Worm (Caenorhabditis elegans): ENCODE measurements around the gene sprr-3.
A peak's percentile ranks its signal among the peaks of the same experiment; 100 is the strongest.

The sprr-3 gene

DNA sequence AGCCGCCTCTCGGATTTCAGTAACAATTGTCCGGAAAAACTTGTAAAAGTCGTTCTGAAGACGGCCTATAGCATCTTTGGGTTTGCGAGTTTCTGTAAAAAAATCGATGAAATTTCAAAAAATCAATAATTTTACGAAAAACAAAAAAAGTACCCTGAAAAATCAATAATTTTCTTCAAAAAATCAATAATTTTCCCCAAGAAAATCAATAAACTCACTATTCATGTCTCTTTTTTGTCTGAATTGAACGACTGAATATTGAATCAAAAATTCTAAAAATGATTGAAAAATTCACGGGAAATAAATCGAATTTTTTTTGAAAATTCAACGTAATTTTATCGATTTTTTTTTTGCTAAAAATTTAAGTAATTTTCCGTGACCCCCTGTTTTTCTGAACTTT, 9.3 kb downstream of the sprr-3 start, which contains the start of gene Y69A2AR.23:
TSS of gene Y69A2AR.23 (minus strand) at position 267 of the 400 bp plus-strand sequence.
- TF ChIP-seq hsf-1 (GFP tag; IDR thresholded peaks at IDR 0.05) (no peak), B0035.1 (tag; optimal IDR thresholded peaks at IDR 0.05) (no peak), him-1 (tag; optimal IDR thresholded peaks at IDR 0.05) (no peak), hlh-26 (GFP tag; conservative IDR thresholded peaks at IDR 0.05) (no peak), lsl-1 (GFP tag; optimal IDR thresholded peaks at IDR 0.05) (no peak), T26A5.8 (tag; optimal IDR thresholded peaks at IDR 0.05) (no peak), sea-2 (GFP tag; IDR thresholded peaks at IDR 0.05) (no peak), Y79H2A.3 (GFP tag; conservative IDR thresholded peaks at IDR 0.05) (no peak), athp-1 (tag; optimal IDR thresholded peaks at IDR 0.05) (no peak), F37B4.10 (GFP tag; IDR thresholded peaks at IDR 0.05) (no peak), rec-8 (tag; optimal IDR thresholded peaks at IDR 0.05) (no peak), dpff-1 (tag; optimal IDR thresholded peaks at IDR 0.05) (no peak), nfya-2 (GFP tag; IDR thresholded peaks at IDR 0.05) (no peak), F10E7.11 (tag; optimal IDR thresholded peaks at IDR 0.05) (no peak), bed-2 (GFP tag; IDR thresholded peaks at IDR 0.05) (no peak), F33H1.4 (GFP tag; IDR thresholded peaks at IDR 0.05) (no peak), ceh-58 (GFP tag; IDR thresholded peaks at IDR 0.05) (no peak)

DNA sequence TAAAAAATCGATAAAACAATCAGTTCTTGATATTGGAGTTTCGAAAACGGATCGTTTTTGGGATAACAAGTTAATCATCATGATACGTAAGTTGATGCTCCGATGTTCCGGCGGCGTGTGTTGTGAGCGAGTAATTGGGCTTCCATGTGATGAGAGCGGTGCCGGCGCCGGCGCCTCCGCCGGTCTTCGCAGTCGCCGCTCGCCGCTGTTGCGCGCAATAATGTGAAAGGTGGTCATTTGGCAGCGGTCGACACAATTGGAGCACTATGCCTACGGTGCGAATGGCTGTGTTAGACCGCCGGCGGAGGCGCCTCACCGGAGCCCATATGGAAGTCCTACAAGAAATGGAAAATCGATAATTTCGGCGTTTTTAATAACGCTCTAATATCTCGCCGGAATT, 9.7 kb downstream of the sprr-3 start:
- TF ChIP-seq madf-8 (GFP tag; conservative IDR thresholded peaks at IDR 0.05) (no peak), nfyb-1 (GFP tag; IDR thresholded peaks at IDR 0.05) (no peak), egrh-3 (GFP tag; IDR thresholded peaks at IDR 0.05) (peak; percentile 59; the same call in 1 of the 2 replicates)

DNA sequence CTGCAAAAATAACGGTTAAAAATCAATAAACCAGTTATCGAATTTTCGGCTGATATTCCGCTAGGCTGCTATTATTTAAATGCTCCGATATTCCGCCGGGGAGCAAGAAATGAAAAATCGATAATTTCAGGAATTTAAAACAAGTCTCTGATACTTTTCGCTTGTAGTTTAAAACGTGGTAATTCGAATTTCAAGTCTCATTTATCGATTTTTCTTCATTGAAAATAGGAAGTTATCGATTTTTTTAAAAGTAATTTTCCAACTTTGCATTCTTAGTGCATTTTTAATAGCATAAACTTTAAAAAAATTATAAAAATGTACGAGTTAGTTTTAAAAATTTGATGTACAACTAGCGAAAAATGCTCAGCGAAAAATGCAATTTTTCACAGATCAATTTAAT, 10.2 kb downstream of the sprr-3 start:
- TF ChIP-seq him-1 (tag; optimal IDR thresholded peaks at IDR 0.05) = no peak
- TF ChIP-seq Y53G8AR.9 (GFP tag; conservative IDR thresholded peaks at IDR 0.05) = no peak
- no peak for TF ChIP-seq ztf-3 (GFP tag; optimal IDR thresholded peaks at IDR 0.05)
- TF ChIP-seq madf-8 (GFP tag; conservative IDR thresholded peaks at IDR 0.05) = no peak
- no peak for TF ChIP-seq snpc-4 (GFP tag; optimal IDR thresholded peaks at IDR 0.05)
- no peak for TF ChIP-seq snpc-4 (tag; optimal IDR thresholded peaks at IDR 0.05)
- TF ChIP-seq somi-1 (GFP tag; optimal IDR thresholded peaks at IDR 0.05) = no peak
- no peak for TF ChIP-seq lin-26 (GFP tag; IDR thresholded peaks at IDR 0.05)
- TF ChIP-seq bed-1 (GFP tag; IDR thresholded peaks at IDR 0.05) = no peak
- no peak for TF ChIP-seq nfya-1 (tag; optimal IDR thresholded peaks at IDR 0.05; ENCODE audit: borderline replicate concordance, insufficient read depth)
- TF ChIP-seq ztf-22 (GFP tag; optimal IDR thresholded peaks at IDR 0.05) = no peak
- TF ChIP-seq lin-54 (GFP tag; optimal IDR thresholded peaks at IDR 0.05) = no peak
- no peak for TF ChIP-seq aptf-2 (GFP tag; conservative IDR thresholded peaks at IDR 0.05)
- no peak for TF ChIP-seq athp-1 (tag; optimal IDR thresholded peaks at IDR 0.05)
- no peak for TF ChIP-seq ztf-18 (tag; optimal IDR thresholded peaks at IDR 0.05)
- no peak for TF ChIP-seq K12H6.12 (tag; optimal IDR thresholded peaks at IDR 0.05)

DNA sequence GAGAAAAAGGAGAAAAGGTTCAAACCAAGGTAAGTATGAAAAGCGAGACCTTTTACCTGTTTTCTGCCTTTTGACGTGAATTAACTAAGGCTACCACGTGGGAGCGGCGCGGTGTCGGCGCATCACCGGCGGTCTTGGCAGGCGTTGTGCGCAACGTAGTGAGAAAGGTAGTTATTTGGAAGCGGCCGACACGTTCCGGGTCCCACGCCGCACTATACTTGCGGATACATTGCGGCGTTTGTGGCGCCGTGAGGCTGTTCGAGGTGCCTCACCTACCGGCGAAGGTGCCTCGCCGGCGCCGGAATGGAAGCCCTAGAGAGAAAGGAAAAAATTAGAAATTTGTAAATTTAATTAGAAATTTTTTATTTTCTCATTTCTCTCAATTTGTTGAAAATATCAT, 10.8 kb downstream of the sprr-3 start:
- TF ChIP-seq zfh-2 (GFP tag; conservative IDR thresholded peaks at IDR 0.05) (peak; percentile 80), chd-7 (tag; optimal IDR thresholded peaks at IDR 0.05) (no peak), K11D2.4 (GFP tag; IDR thresholded peaks at IDR 0.05) (no peak), egrh-3 (GFP tag; IDR thresholded peaks at IDR 0.05) (peak; percentile 16; the same call in 1 of the 2 replicates), B0019.2 (GFP tag; conservative IDR thresholded peaks at IDR 0.05) (no peak)
